ENCODE assay signal across 4 fruit fly cellular contexts in the genomic region with DNA sequence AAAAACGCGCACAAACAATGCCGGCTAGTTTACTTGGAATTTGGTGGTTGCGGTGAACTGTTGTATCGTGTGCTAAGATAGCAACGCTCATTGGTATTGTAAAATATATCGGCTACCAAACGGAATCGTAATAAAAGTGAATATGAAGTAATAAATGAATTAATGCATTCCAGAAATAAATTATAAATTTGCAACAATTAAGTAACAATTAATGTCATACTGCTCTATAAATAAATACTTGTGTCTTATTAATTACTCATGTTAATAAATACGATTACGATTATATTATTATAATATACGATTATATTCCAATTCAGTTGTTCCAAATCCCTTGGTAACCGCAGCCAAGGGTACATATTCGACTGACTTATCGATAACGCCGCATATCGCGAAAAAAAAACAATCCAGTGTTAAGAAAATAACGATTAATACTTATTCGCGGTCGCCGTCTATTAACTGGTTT.
TF ChIP-seq lines count a peak whose summit lies in the region.

SmD1 (minus strand) TSS at position 62 of the 463 bp plus-strand sequence.
Ptp69D (plus strand) TSS at position 396 of the 463 bp plus-strand sequence.

- no peak for TF ChIP-seq CTCF in whole organism, embryonic (GFP tag; optimal IDR thresholded peaks at IDR 0.05; lab: Kevin White, UChicago)

TF ChIP-seq in whole organism, adult, 20 proteins besides CTCF, POLR2A, EP300 and RAD21:
- peak; percentile 22 for TF ChIP-seq CG12768 (GFP tag; optimal IDR thresholded peaks at IDR 0.05; lab: Kevin White, UChicago)
- TF ChIP-seq pad (GFP tag; optimal IDR thresholded peaks at IDR 0.05; lab: Kevin White, UChicago): peak; percentile 9
- TF ChIP-seq cic (GFP tag; optimal IDR thresholded peaks at IDR 0.05; lab: Kevin White, UChicago): no peak
- TF ChIP-seq CG5204 (GFP tag; optimal IDR thresholded peaks at IDR 0.05; lab: Kevin White, UChicago): no peak
- TF ChIP-seq Mnt (GFP tag; optimal IDR thresholded peaks at IDR 0.05; lab: Kevin White, UChicago): peak; percentile 35
- TF ChIP-seq ovo (GFP tag; optimal IDR thresholded peaks at IDR 0.05; lab: Kevin White, UChicago): no peak
- TF ChIP-seq CG11617 (GFP tag; optimal IDR thresholded peaks at IDR 0.05; lab: Kevin White, UChicago): peak; percentile 32
- peak; percentile 20 for TF ChIP-seq CG14711 (tag; optimal IDR thresholded peaks at IDR 0.05; lab: Kevin White, UChicago)

TF ChIP-seq in whole organism, embryonic, 481 proteins besides CTCF, POLR2A, EP300 and RAD21 (continues in another document):
- TF ChIP-seq CG1832 (GFP tag; optimal IDR thresholded peaks at IDR 0.05; lab: Kevin White, UChicago) (no peak), knrl (GFP tag; IDR thresholded peaks at IDR 0.05; lab: Robert Waterston, UW; ENCODE audit: partially characterized antibody) (peak; percentile 93), ap (GFP tag; IDR thresholded peaks at IDR 0.05; lab: Robert Waterston, UW) (no peak), HLH4C (GFP tag; IDR thresholded peaks at IDR 0.05; lab: Robert Waterston, UW; ENCODE audit: partially characterized antibody) (peak; percentile 81), unc-4 (GFP tag; IDR thresholded peaks at IDR 0.05; lab: Robert Waterston, UW; ENCODE audit: partially characterized antibody) (peak; percentile 77), CG11560 (tag; IDR thresholded peaks at IDR 0.05; lab: Robert Waterston, UW) (peak; percentile 88; the same call in 2 of the 3 replicates), Sox100B (GFP tag; optimal IDR thresholded peaks at IDR 0.05; lab: Kevin White, UChicago) (no peak), hbn (GFP tag; IDR thresholded peaks at IDR 0.05; lab: Robert Waterston, UW; ENCODE audit: partially characterized antibody) (peak; percentile 59), Asciz (GFP tag; optimal IDR thresholded peaks at IDR 0.05; lab: Kevin White, UChicago) (no peak), CG15601 (tag; optimal IDR thresholded peaks at IDR 0.05; lab: Kevin White, UChicago) (peak; percentile 3), tio (GFP tag; optimal IDR thresholded peaks at IDR 0.05; lab: Kevin White, UChicago) (no peak), CG15696 (tag; optimal IDR thresholded peaks at IDR 0.05; lab: Kevin White, UChicago) (peak; percentile 22), CG2129 (GFP tag; IDR thresholded peaks at IDR 0.05; lab: Robert Waterston, UW; ENCODE audit: partially characterized antibody) (peak; percentile 54; the same call in 1 of the 2 replicates), Hr51 (GFP tag; optimal IDR thresholded peaks at IDR 0.05; lab: Kevin White, UChicago) (no peak), nerfin-1 (tag; optimal IDR thresholded peaks at IDR 0.05; lab: Kevin White, UChicago) (peak; percentile 15), Doc3 (GFP tag; IDR thresholded peaks at IDR 0.05; lab: Robert Waterston, UW; ENCODE audit: partially characterized antibody) (peak; percentile 73), CG30020 (tag; optimal IDR thresholded peaks at IDR 0.05; lab: Kevin White, UChicago) (peak; percentile 99), croc (GFP tag; conservative IDR thresholded peaks at IDR 0.05; lab: Robert Waterston, UW) (no peak), CG17829 (tag; optimal IDR thresholded peaks at IDR 0.05; lab: Kevin White, UChicago) (peak; percentile 24), CG12942 (GFP tag; optimal IDR thresholded peaks at IDR 0.05; lab: Kevin White, UChicago) (no peak), Bgb (GFP tag; IDR thresholded peaks at IDR 0.05; lab: Robert Waterston, UW; ENCODE audit: partially characterized antibody) (peak; percentile 68), dmrt11E (tag; optimal IDR thresholded peaks at IDR 0.05; lab: Kevin White, UChicago) (peak; percentile 10), sug (tag; optimal IDR thresholded peaks at IDR 0.05; lab: Kevin White, UChicago) (peak; percentile 29), Ets65A (GFP tag; lab: Kevin White, UChicago) (peak; percentile 32)

TF ChIP-seq in whole organism, prepupa, 60 proteins besides CTCF, POLR2A, EP300 and RAD21:
- TF ChIP-seq eg (GFP tag; IDR thresholded peaks at IDR 0.05; lab: Robert Waterston, UW) (no peak), CG8632 (GFP tag; optimal IDR thresholded peaks at IDR 0.05; lab: Kevin White, UChicago) (no peak), CG3032 (tag; optimal IDR thresholded peaks at IDR 0.05; lab: Kevin White, UChicago) (peak; percentile 33), ss (GFP tag; optimal IDR thresholded peaks at IDR 0.05; lab: Kevin White, UChicago) (no peak), CG1621 (tag; optimal IDR thresholded peaks at IDR 0.05; lab: Kevin White, UChicago) (no peak), CG10631 (GFP tag; optimal IDR thresholded peaks at IDR 0.05; lab: Kevin White, UChicago) (peak; percentile 63), esn (GFP tag; optimal IDR thresholded peaks at IDR 0.05; lab: Kevin White, UChicago) (no peak), acj6 (GFP tag; optimal IDR thresholded peaks at IDR 0.05; lab: Kevin White, UChicago) (peak; percentile 24), Hr4 (GFP tag; optimal IDR thresholded peaks at IDR 0.05; lab: Kevin White, UChicago) (peak; percentile 13)

TF ChIP-seq in whole organism, wandering third instar larva, 38 proteins besides CTCF, POLR2A, EP300 and RAD21:
- TF ChIP-seq woc (GFP tag; optimal IDR thresholded peaks at IDR 0.05; lab: Kevin White, UChicago) (peak; percentile 55), psq (GFP tag; optimal IDR thresholded peaks at IDR 0.05; lab: Kevin White, UChicago) (no peak), brk (GFP tag; optimal IDR thresholded peaks at IDR 0.05; lab: Kevin White, UChicago) (peak; percentile 8)
